Worm (Caenorhabditis elegans) whole organism, early embryonic: ENCODE data around the gene nspc-10.

Experiments used
- B0310.2 ChIP-seq: sonication (generic microtip); optimal IDR thresholded peaks from 2 replicates; lab custom pipeline; 2016; ENCODE audit warnings: mild to moderate bottlenecking, missing genetic modification characterization, missing compliant biosample characterization
- F13C5.2 ChIP-seq: sonication (generic microtip); optimal IDR thresholded peaks from 2 replicates; lab custom pipeline; 2017; ENCODE audit warnings: mild to moderate bottlenecking, missing genetic modification characterization, inconsistent platforms, missing compliant biosample characterization
- aly-1 ChIP-seq: sonication (generic microtip); optimal IDR thresholded peaks from 2 replicates; lab custom pipeline; 2016; ENCODE audit warnings: missing genetic modification characterization, missing compliant biosample characterization
- ama-1 ChIP-seq: fragments of 150-350 bp; optimal IDR thresholded peaks from 2 replicates; lab custom pipeline; 2014
- ceh-13 ChIP-seq: fragments of 200-800 bp; sonication (Bioruptor generic); optimal IDR thresholded peaks from 2 replicates; lab custom pipeline; 2018; ENCODE audit warnings: mild to moderate bottlenecking, missing genetic modification characterization, missing compliant biosample characterization
- ceh-36 ChIP-seq: sonication (generic microtip); optimal IDR thresholded peaks from 2 replicates; lab custom pipeline; 2016; ENCODE audit warnings: missing genetic modification characterization, inconsistent platforms, missing compliant biosample characterization
- ets-7 ChIP-seq: sonication (generic microtip); optimal IDR thresholded peaks from 2 replicates; lab custom pipeline; 2016; ENCODE audit warnings: missing genotype, missing genetic modification characterization, missing compliant biosample characterization
- flt-1 ChIP-seq: fragments of 200-800 bp; sonication (Bioruptor generic); IDR thresholded peaks from 2 replicates; pipeline ENCODE4 v1.3.6; 2022; ENCODE audit warnings: missing genetic modification characterization, missing compliant biosample characterization
- hmbx-1 ChIP-seq: sonication (generic microtip); optimal IDR thresholded peaks from 2 replicates; lab custom pipeline; 2016; ENCODE audit warnings: mild to moderate bottlenecking, missing genetic modification characterization, missing compliant biosample characterization
- hmg-4 ChIP-seq: fragments of 200-800 bp; sonication (Bioruptor generic); optimal IDR thresholded peaks from 2 replicates; lab custom pipeline; 2018; ENCODE audit warnings: mild to moderate bottlenecking, missing genetic modification characterization, missing compliant biosample characterization
- hnd-1 ChIP-seq: sonication (generic microtip); optimal IDR thresholded peaks from 2 replicates; lab custom pipeline; 2016; ENCODE audit warnings: missing genetic modification characterization, missing compliant biosample characterization
- pes-1 ChIP-seq: fragments of 200-800 bp; sonication (Bioruptor generic); IDR thresholded peaks from 2 replicates; pipeline ENCODE4 v1.3.6; 2022; ENCODE audit warnings: missing genetic modification reagents, missing genetic modification characterization, missing compliant biosample characterization
- scrt-1 ChIP-seq: fragments of 200-800 bp; sonication (Bioruptor generic); IDR thresholded peaks from 2 replicates; pipeline ENCODE4 v1.3.6; 2022; ENCODE audit warnings: missing genetic modification characterization, missing compliant biosample characterization
- sea-1 ChIP-seq: fragments of 200-800 bp; sonication (Bioruptor generic); conservative IDR thresholded peaks from 2 replicates; pipeline ENCODE4 v1.3.6; 2022; ENCODE audit warnings: missing genetic modification characterization, missing compliant biosample characterization
- tbx-11 ChIP-seq: fragments of 200-800 bp; sonication (Bioruptor generic); IDR thresholded peaks from 2 replicates; pipeline ENCODE4 v1.3.6; 2022; ENCODE audit warnings: missing genetic modification characterization, missing compliant biosample characterization
- tbx-37 ChIP-seq: fragments of 200-800 bp; sonication (Bioruptor generic); conservative IDR thresholded peaks from 2 replicates; pipeline ENCODE4 v1.3.6; 2022; ENCODE audit warnings: missing genetic modification reagents, missing genetic modification characterization, missing compliant biosample characterization
- tra-4 ChIP-seq: sonication (generic microtip); optimal IDR thresholded peaks from 2 replicates; lab custom pipeline; 2017; ENCODE audit warnings: missing genetic modification characterization, missing compliant biosample characterization

The nspc-10 gene

ce11 chrX:12337846-12338490 lies 5.4 kb upstream of the nspc-10 start, which contains the start of gene srd-44:
Gene srd-44 (plus strand): TSS chrX:12338440.
- TF ChIP-seq aly-1 (tag; lab: Kevin White, UChicago) (no peak), scrt-1 (GFP tag; lab: Robert Waterston, UW) (0 out of 2 replicates have a peak, but pooled peaks have one; percentile 70), ama-1 (lab: Kevin White, UChicago) (no peak), ceh-13 (GFP tag; lab: Kevin White, UChicago) (peak; percentile 57), B0310.2 (tag; lab: Kevin White, UChicago) (peak; percentile 20), F13C5.2 (peak; percentile 52), tra-4 (tag; lab: Kevin White, UChicago) (no peak), ceh-36 (tag; lab: Kevin White, UChicago) (no peak), hmg-4 (GFP tag; lab: Kevin White, UChicago) (no peak), ets-7 (tag; lab: Kevin White, UChicago) (no peak), hmbx-1 (tag; lab: Kevin White, UChicago) (peak; percentile 38), hnd-1 (tag; lab: Kevin White, UChicago) (peak; percentile 27), tbx-11 (peak; percentile 61), tbx-37 (0 out of 2 replicates have a peak, but pooled peaks have one; percentile 47)

DNA sequence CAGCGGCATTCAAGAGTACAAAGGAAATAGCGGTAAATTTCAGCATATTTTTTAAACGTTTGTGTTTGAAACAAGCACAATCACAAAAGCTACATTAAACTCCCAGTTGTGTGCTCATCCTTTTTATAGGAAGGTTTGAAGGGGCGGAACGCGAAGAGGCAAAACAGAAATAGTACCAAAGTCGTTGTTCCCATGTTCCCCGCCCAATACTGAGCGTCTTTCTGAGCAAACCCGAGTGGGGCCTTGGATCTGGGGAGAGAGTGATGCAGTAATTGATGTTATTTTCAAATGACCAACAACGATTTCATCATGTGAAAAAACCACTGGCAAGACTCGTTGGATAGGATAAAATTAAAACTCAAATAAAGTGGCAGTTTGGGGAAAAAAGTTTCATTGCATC lies 2.1 kb upstream of the nspc-10 start, which contains the start of gene zig-2:
zig-2 (minus strand) TSS at position 101 of the 400 bp plus-strand sequence.
- TF ChIP-seq tbx-37 (no peak), hnd-1 (tag; lab: Kevin White, UChicago) (no peak), ceh-13 (GFP tag; lab: Kevin White, UChicago) (no peak), sea-1 (GFP tag; lab: Robert Waterston, UW) (no peak)

- TF ChIP-seq tbx-11 (no peak), hmbx-1 (tag; lab: Kevin White, UChicago) (no peak), ama-1 (lab: Kevin White, UChicago) (no peak), hmg-4 (GFP tag; lab: Kevin White, UChicago) (no peak), pes-1 (GFP tag; lab: Robert Waterston, UW) (no peak), ceh-36 (tag; lab: Kevin White, UChicago) (no peak)
Measured at ce11 chrX:12346729-12347128, 3.3 kb downstream of the nspc-10 start, which contains the start of gene F42F12.11. Gene F42F12.11 (plus strand): TSS chrX:12347029.

DNA sequence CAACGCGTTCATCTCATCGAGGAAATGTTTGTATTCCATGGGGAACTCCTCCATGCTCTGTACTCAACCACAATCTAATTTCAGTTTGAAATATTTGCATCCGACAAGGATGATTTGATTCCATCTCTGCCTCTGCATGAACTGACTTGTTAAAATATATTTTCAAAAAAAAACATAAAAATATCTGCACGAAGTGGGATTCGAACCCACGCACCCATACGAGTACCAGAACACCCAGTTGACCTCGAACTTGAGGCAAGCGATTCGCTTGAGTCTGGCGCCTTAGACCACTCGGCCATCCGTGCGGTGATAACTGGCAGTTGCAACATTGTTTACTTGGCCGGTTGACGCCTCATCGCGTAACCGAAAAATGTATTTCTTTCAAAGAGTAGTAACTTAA lies 4.4 kb downstream of the nspc-10 start:
- no peak for TF ChIP-seq sea-1 (GFP tag; lab: Robert Waterston, UW)
- TF ChIP-seq tbx-11, result peak; percentile 69
- TF ChIP-seq hmbx-1 (tag; lab: Kevin White, UChicago), result no peak
- TF ChIP-seq B0310.2 (tag; lab: Kevin White, UChicago), result no peak
- TF ChIP-seq hmg-4 (GFP tag; lab: Kevin White, UChicago), result no peak
- no peak for TF ChIP-seq ceh-13 (GFP tag; lab: Kevin White, UChicago)
- peak; percentile 11 for TF ChIP-seq ceh-36 (tag; lab: Kevin White, UChicago)
- no peak for TF ChIP-seq flt-1 (GFP tag; lab: Robert Waterston, UW)
- no peak for TF ChIP-seq ama-1 (lab: Kevin White, UChicago)

DNA sequence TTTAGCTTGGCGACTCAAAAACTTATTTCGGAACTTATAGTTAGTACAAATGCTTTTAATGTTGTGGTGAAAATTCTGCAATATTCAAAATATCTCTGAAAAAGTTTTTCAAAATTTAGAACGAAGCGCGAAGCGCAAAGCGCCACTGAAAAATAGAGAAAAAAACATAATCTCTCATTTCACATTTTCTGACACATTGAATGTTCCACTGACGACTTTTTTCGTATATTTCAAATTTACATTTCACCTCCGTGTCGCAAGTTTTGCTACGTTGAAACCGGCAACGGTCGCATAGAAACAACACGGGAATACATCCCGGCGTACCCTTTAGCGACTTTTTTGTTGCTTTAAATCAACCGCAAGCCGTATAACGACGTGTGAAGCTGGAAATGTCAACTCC lies 4.9 kb downstream of the nspc-10 start, which contains the start of gene F42F12.14:
F42F12.14 (plus strand) TSS at position 301 of the 400 bp plus-strand sequence.
- TF ChIP-seq scrt-1 (GFP tag; lab: Robert Waterston, UW), result no peak
- no peak for TF ChIP-seq ets-7 (tag; lab: Kevin White, UChicago)
- TF ChIP-seq hmg-4 (GFP tag; lab: Kevin White, UChicago), result no peak
- no peak for TF ChIP-seq hmbx-1 (tag; lab: Kevin White, UChicago)
- no peak for TF ChIP-seq tbx-11

- TF ChIP-seq sea-1 (GFP tag; lab: Robert Waterston, UW) (no peak), tra-4 (tag; lab: Kevin White, UChicago) (no peak), F13C5.2 (no peak), pes-1 (GFP tag; lab: Robert Waterston, UW) (no peak)
Measured at ce11 chrX:12350207-12350606, 6.8 kb downstream of the nspc-10 start, which contains the start of gene F42F12.3. Gene F42F12.3 (plus strand): TSS chrX:12350578.

- no peak for TF ChIP-seq pes-1 (GFP tag; lab: Robert Waterston, UW)
Measured at ce11 chrX:12352872-12353271, 9.5 kb downstream of the nspc-10 start, which contains the start of gene F42F12.4. Gene F42F12.4 (minus strand): TSS chrX:12352947.

- TF ChIP-seq ama-1 (lab: Kevin White, UChicago) (no peak), B0310.2 (tag; lab: Kevin White, UChicago) (no peak), hmg-4 (GFP tag; lab: Kevin White, UChicago) (no peak), ets-7 (tag; lab: Kevin White, UChicago) (no peak), hnd-1 (tag; lab: Kevin White, UChicago) (no peak), aly-1 (tag; lab: Kevin White, UChicago) (no peak), ceh-36 (tag; lab: Kevin White, UChicago) (no peak), tbx-37 (no peak), flt-1 (GFP tag; lab: Robert Waterston, UW) (no peak), ceh-13 (GFP tag; lab: Kevin White, UChicago) (no peak), F13C5.2 (no peak), tra-4 (tag; lab: Kevin White, UChicago) (no peak), scrt-1 (GFP tag; lab: Robert Waterston, UW) (no peak)
Measured at ce11 chrX:12356581-12356980, 13.2 kb downstream of the nspc-10 start, which contains the start of gene nspc-12. Gene nspc-12 (minus strand): TSS chrX:12356681.
